Fruit fly (Drosophila melanogaster): ENCODE measurements around the gene CG5644.

DNA sequence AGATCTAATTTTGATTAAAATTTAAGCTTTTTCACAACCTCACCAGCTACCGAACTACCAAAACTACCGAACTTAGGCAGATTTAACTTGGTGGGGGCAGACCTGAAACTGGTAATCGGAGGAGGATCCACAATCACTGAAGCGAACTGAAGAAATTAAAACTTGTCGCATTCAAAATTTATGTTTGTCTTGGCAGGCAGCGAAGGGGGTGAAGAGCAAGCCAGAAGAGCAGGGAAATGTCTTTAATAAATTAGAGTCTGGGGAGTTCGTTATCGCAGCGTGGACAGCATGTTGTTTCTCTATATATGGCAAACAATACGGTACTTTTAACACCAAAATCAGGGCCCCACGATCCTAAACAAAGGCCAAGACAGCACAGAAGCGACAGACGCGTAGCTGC is 45.5 kb upstream of the CG5644 start:
- no peak for TF ChIP-seq pan (optimal IDR thresholded peaks at IDR 0.05)
- TF ChIP-seq usp (GFP tag; optimal IDR thresholded peaks at IDR 0.05): no peak
- TF ChIP-seq Dll (optimal IDR thresholded peaks at IDR 0.05): no peak
- no peak for TF ChIP-seq psq (optimal IDR thresholded peaks at IDR 0.05)
- TF ChIP-seq CG8478 (optimal IDR thresholded peaks at IDR 0.05): no peak
- no peak for TF ChIP-seq EcR (GFP tag; optimal IDR thresholded peaks at IDR 0.05)

All from whole organism.